Fruit fly (Drosophila melanogaster): Measurements from ENCODE around the gene CG31189.

Gene CG31189

dm6 chr3R:21045742-21046141, at the start of gene CG31189:
Gene CG31189 (minus strand): TSS chr3R:21045842.
- no peak for TF ChIP-seq GATAd (GFP tag; optimal IDR thresholded peaks at IDR 0.05)
- TF ChIP-seq br (GFP tag; optimal IDR thresholded peaks at IDR 0.05), result no peak
- TF ChIP-seq psq (GFP tag; optimal IDR thresholded peaks at IDR 0.05), result no peak
- no peak for TF ChIP-seq CG9705 (GFP tag; optimal IDR thresholded peaks at IDR 0.05)
- TF ChIP-seq Abd-B (GFP tag; optimal IDR thresholded peaks at IDR 0.05), result no peak
- TF ChIP-seq pan (optimal IDR thresholded peaks at IDR 0.05), result no peak
- no peak for TF ChIP-seq Hr83 (GFP tag; optimal IDR thresholded peaks at IDR 0.05; ENCODE audit: poor library complexity, severe bottlenecking)
- TF ChIP-seq dl (GFP tag; optimal IDR thresholded peaks at IDR 0.05; ENCODE audit: insufficient read depth in 1 of 2, partially characterized antibody in 2 of 2), result no peak
- TF ChIP-seq ey (GFP tag; optimal IDR thresholded peaks at IDR 0.05), result no peak
- no peak for TF ChIP-seq sage (GFP tag; optimal IDR thresholded peaks at IDR 0.05)

dm6 chr3R:21094292-21094691, 48.6 kb upstream of the CG31189 start:
- peak; percentile 9 for TF ChIP-seq Jra (GFP tag; optimal IDR thresholded peaks at IDR 0.05)
- no peak for TF ChIP-seq brk (GFP tag; optimal IDR thresholded peaks at IDR 0.05)
- no peak for TF ChIP-seq Mio (GFP tag; optimal IDR thresholded peaks at IDR 0.05)
- peak; percentile 59 for TF ChIP-seq Dif (GFP tag; optimal IDR thresholded peaks at IDR 0.05; ENCODE audit: partially characterized antibody)

dm6 chr3R:21092829-21093228, 47.2 kb upstream of the CG31189 start:
- no peak for TF ChIP-seq Sp1 (GFP tag; optimal IDR thresholded peaks at IDR 0.05)
- TF ChIP-seq Abd-B (GFP tag; optimal IDR thresholded peaks at IDR 0.05), result no peak
- TF ChIP-seq tai (GFP tag; optimal IDR thresholded peaks at IDR 0.05), result no peak
- TF ChIP-seq Rel (GFP tag; optimal IDR thresholded peaks at IDR 0.05), result no peak
- TF ChIP-seq Rel (tag; optimal IDR thresholded peaks at IDR 0.05), result no peak
- no peak for TF ChIP-seq h (GFP tag; optimal IDR thresholded peaks at IDR 0.05)
- no peak for TF ChIP-seq brk (GFP tag; optimal IDR thresholded peaks at IDR 0.05)
- no peak for TF ChIP-seq rgr (GFP tag; optimal IDR thresholded peaks at IDR 0.05)
- TF ChIP-seq sage (GFP tag; optimal IDR thresholded peaks at IDR 0.05), result no peak
- no peak for TF ChIP-seq Vsx2 (GFP tag; optimal IDR thresholded peaks at IDR 0.05; ENCODE audit: partially characterized antibody)
- TF ChIP-seq foxo (GFP tag; optimal IDR thresholded peaks at IDR 0.05), result no peak
- TF ChIP-seq Mio (GFP tag; optimal IDR thresholded peaks at IDR 0.05), result no peak
- no peak for TF ChIP-seq CrebA (GFP tag; optimal IDR thresholded peaks at IDR 0.05; ENCODE audit: borderline replicate concordance)
- TF ChIP-seq pan (optimal IDR thresholded peaks at IDR 0.05), result no peak
- no peak for TF ChIP-seq woc (GFP tag; optimal IDR thresholded peaks at IDR 0.05)
- no peak for TF ChIP-seq Dfd (GFP tag; optimal IDR thresholded peaks at IDR 0.05)

dm6 chr3R:21092036-21092435, 46.4 kb upstream of the CG31189 start:
- TF ChIP-seq Vsx2 (GFP tag; optimal IDR thresholded peaks at IDR 0.05; ENCODE audit: partially characterized antibody) (no peak), Dif (GFP tag; optimal IDR thresholded peaks at IDR 0.05; ENCODE audit: partially characterized antibody) (no peak), ey (GFP tag; optimal IDR thresholded peaks at IDR 0.05) (no peak), dmrt93B (GFP tag; optimal IDR thresholded peaks at IDR 0.05) (no peak), woc (GFP tag; optimal IDR thresholded peaks at IDR 0.05) (no peak), usp (GFP tag; optimal IDR thresholded peaks at IDR 0.05) (no peak), Hr78 (GFP tag; optimal IDR thresholded peaks at IDR 0.05) (no peak), OdsH (GFP tag; optimal IDR thresholded peaks at IDR 0.05) (no peak)

dm6 chr3R:21091500-21091899, 45.9 kb upstream of the CG31189 start:
- no peak for TF ChIP-seq dmrt93B (GFP tag; optimal IDR thresholded peaks at IDR 0.05)
- TF ChIP-seq sv (GFP tag; optimal IDR thresholded peaks at IDR 0.05), result no peak

- TF ChIP-seq brk (GFP tag; optimal IDR thresholded peaks at IDR 0.05) (no peak), br (GFP tag; optimal IDR thresholded peaks at IDR 0.05) (no peak), foxo (GFP tag; optimal IDR thresholded peaks at IDR 0.05) (no peak), OdsH (GFP tag; optimal IDR thresholded peaks at IDR 0.05) (no peak), Dif (GFP tag; optimal IDR thresholded peaks at IDR 0.05; ENCODE audit: partially characterized antibody) (no peak), Myc (optimal IDR thresholded peaks at IDR 0.05) (no peak), CrebA (GFP tag; optimal IDR thresholded peaks at IDR 0.05; ENCODE audit: borderline replicate concordance) (no peak), CG32264 (GFP tag; optimal IDR thresholded peaks at IDR 0.05) (no peak), jim (GFP tag; optimal IDR thresholded peaks at IDR 0.05) (no peak), Jra (GFP tag; optimal IDR thresholded peaks at IDR 0.05) (no peak), ey (GFP tag; optimal IDR thresholded peaks at IDR 0.05) (no peak), HLH106 (tag; optimal IDR thresholded peaks at IDR 0.05) (no peak), GATAd (GFP tag; optimal IDR thresholded peaks at IDR 0.05) (no peak), Dfd (GFP tag; optimal IDR thresholded peaks at IDR 0.05) (no peak), sv (GFP tag; optimal IDR thresholded peaks at IDR 0.05) (no peak), Vsx2 (GFP tag; optimal IDR thresholded peaks at IDR 0.05; ENCODE audit: partially characterized antibody) (no peak), Rel (GFP tag; optimal IDR thresholded peaks at IDR 0.05) (no peak), Rel (tag; optimal IDR thresholded peaks at IDR 0.05) (no peak), rgr (GFP tag; optimal IDR thresholded peaks at IDR 0.05) (no peak), N (GFP tag; optimal IDR thresholded peaks at IDR 0.05) (no peak)
Measured at dm6 chr3R:21090230-21091021, 44.8 kb upstream of the CG31189 start.

Measured in whole organism, wandering third instar larva.